Fruit fly (Drosophila melanogaster): ENCODE results near the gene ttk.

DNA sequence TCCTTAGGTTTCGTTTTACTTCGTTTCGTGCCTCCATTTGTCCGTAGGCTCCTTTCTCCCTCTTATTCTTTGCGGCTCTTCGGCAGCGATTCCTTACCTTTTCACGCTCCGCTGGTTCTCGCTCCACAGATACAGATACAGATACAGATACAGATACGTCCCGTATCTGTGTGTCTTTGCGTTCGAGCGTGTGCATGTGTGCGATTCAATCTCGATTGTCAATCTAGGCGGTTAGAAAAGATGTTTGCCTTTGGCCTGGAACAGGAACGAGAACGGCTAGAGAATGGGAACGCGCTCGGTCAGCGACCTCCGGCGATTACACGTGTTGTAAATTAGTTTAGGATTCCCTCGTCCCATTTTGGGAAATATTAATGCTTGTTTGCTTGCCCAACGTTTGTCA, 23.2 kb upstream of the ttk start:
- TF ChIP-seq Sox102F (GFP tag; optimal IDR thresholded peaks at IDR 0.05) = no peak
- no peak for TF ChIP-seq fd85E (GFP tag; optimal IDR thresholded peaks at IDR 0.05)
- no peak for TF ChIP-seq CG6792 (GFP tag; optimal IDR thresholded peaks at IDR 0.05)
- TF ChIP-seq CG32006 (GFP tag; optimal IDR thresholded peaks at IDR 0.05) = no peak
- TF ChIP-seq CG11762 (GFP tag; optimal IDR thresholded peaks at IDR 0.05; ENCODE audit: insufficient read depth) = no peak
- TF ChIP-seq Met (GFP tag; optimal IDR thresholded peaks at IDR 0.05) = no peak
- no peak for TF ChIP-seq ss (GFP tag; optimal IDR thresholded peaks at IDR 0.05)
- no peak for TF ChIP-seq CG8119 (GFP tag; IDR thresholded peaks at IDR 0.05)
- TF ChIP-seq Eip78C (GFP tag) = no peak
- TF ChIP-seq Blimp-1 (GFP tag; optimal IDR thresholded peaks at IDR 0.05) = no peak
- TF ChIP-seq vri (GFP tag; optimal IDR thresholded peaks at IDR 0.05) = no peak
- no peak for TF ChIP-seq Eip75B (GFP tag; optimal IDR thresholded peaks at IDR 0.05)

Data from whole organism, prepupa.